Worm (Caenorhabditis elegans): ENCODE results near the gene F38A1.6.
A peak's percentile ranks its signal among the peaks of the same experiment; 100 is the strongest.

The F38A1.6 gene

DNA sequence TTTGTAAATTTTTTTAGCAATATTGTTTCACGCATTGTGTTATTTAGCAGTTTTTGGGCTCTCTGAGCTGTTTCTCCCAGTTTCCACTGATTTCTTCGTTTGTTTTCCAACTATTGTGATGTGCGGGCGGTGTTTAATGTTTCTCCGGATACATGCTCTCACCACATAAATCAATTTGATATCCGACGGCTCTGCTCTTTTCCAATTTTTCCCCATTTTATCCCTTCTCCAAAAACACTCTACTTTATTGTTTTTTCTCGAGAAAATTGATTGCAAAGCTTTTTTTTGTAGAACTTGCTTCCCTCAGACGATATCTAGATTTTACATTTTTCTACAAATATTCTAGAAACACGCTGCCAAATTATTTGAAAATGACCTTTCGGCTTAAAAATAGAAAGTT is 36.1 kb upstream of the F38A1.6 start:
- TF ChIP-seq ets-7 (tag; optimal IDR thresholded peaks at IDR 0.05) (no peak), F13C5.2 (tag; optimal IDR thresholded peaks at IDR 0.05) (no peak), tbx-11 (GFP tag; IDR thresholded peaks at IDR 0.05) (no peak), tbx-37 (GFP tag; conservative IDR thresholded peaks at IDR 0.05) (no peak), hmg-4 (GFP tag; optimal IDR thresholded peaks at IDR 0.05) (no peak), tra-4 (tag; optimal IDR thresholded peaks at IDR 0.05) (no peak), ceh-13 (GFP tag; optimal IDR thresholded peaks at IDR 0.05) (no peak), aly-1 (tag; optimal IDR thresholded peaks at IDR 0.05) (no peak), hnd-1 (tag; optimal IDR thresholded peaks at IDR 0.05) (no peak), sea-1 (GFP tag; conservative IDR thresholded peaks at IDR 0.05) (no peak), flt-1 (GFP tag; IDR thresholded peaks at IDR 0.05) (no peak), pes-1 (GFP tag; IDR thresholded peaks at IDR 0.05) (no peak), ceh-36 (tag; optimal IDR thresholded peaks at IDR 0.05) (no peak), hmbx-1 (tag; optimal IDR thresholded peaks at IDR 0.05) (no peak), scrt-1 (GFP tag; IDR thresholded peaks at IDR 0.05) (no peak)

DNA sequence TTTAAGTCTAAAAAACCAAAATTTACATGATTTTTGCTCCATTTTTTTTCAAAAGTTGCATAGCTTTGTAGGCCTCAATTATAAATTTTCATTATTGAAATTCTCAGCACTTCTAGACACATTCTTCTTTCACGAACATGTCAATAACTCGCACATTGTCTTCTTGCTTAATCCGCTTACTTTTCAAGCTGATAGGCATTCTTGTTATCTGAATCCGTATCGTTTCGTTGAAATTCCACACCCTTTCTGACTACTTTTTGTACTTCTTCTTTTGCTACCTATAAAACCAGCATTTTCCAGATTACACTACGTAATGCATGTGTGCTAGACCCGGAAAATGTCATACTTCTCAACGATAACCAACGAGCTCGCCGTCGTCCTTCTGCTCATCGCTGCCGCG is 35.4 kb upstream of the F38A1.6 start, which contains the start of gene W09G12.9:
TSS of gene W09G12.9 (plus strand) at position 301 of the 400 bp plus-strand sequence.
- TF ChIP-seq aly-1 (tag; optimal IDR thresholded peaks at IDR 0.05) = no peak
- no peak for TF ChIP-seq sea-1 (GFP tag; conservative IDR thresholded peaks at IDR 0.05)
- TF ChIP-seq ceh-36 (tag; optimal IDR thresholded peaks at IDR 0.05) = no peak
- no peak for TF ChIP-seq pes-1 (GFP tag; IDR thresholded peaks at IDR 0.05)
- TF ChIP-seq tbx-11 (GFP tag; IDR thresholded peaks at IDR 0.05) = no peak
- TF ChIP-seq tbx-37 (GFP tag; conservative IDR thresholded peaks at IDR 0.05) = no peak

DNA sequence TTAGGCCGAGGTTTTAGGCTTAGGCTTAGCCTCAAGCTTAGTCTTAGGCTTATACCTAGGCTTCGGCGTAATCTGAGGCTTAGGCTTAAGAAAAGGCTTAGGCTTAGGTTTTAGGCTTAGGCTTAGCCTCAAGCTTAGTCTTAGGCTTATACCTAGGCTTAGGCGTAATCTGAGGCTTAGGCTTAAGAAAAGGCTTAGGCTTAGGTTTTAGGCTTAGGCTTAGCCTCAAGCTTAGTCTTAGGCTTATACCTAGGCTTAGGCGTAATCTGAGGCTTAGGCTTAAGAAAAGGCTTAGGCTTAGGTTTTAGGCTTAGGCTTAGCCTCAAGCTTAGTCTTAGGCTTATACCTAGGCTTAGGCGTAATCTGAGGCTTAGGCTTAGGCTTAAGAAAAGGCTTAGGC is 34.4 kb upstream of the F38A1.6 start:
- TF ChIP-seq ceh-36 (tag; optimal IDR thresholded peaks at IDR 0.05) = peak; percentile 72

DNA sequence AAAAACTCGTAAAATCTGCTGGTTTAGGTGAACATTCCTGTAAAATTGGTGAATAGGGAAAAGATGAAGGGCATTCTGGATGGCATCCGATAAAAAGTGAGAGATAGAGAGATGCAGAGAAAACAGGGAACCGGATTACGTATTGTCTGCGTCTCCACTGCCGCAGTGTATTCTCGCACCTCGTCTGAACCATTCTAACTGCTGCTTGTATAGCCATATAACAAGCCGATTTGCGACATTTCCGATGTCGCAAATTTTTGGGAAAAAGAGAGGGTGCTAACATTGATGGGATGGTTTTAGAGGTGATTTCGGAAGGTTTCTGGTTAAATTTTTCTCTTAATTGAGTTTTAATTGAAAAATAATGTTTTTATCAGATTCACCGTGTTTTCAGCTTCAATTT is 30.5 kb upstream of the F38A1.6 start, which contains the start of gene W09G12.10:
TSS of gene W09G12.10 (minus strand) at position 121 of the 400 bp plus-strand sequence.
- TF ChIP-seq flt-1 (GFP tag; IDR thresholded peaks at IDR 0.05) (no peak), aly-1 (tag; optimal IDR thresholded peaks at IDR 0.05) (no peak), pes-1 (GFP tag; IDR thresholded peaks at IDR 0.05) (no peak), hmbx-1 (tag; optimal IDR thresholded peaks at IDR 0.05) (no peak), scrt-1 (GFP tag; IDR thresholded peaks at IDR 0.05) (no peak), tbx-11 (GFP tag; IDR thresholded peaks at IDR 0.05) (no peak), sea-1 (GFP tag; conservative IDR thresholded peaks at IDR 0.05) (no peak), ama-1 (optimal IDR thresholded peaks at IDR 0.05) (no peak), F13C5.2 (tag; optimal IDR thresholded peaks at IDR 0.05) (no peak), ceh-13 (GFP tag; optimal IDR thresholded peaks at IDR 0.05) (no peak), hmg-4 (GFP tag; optimal IDR thresholded peaks at IDR 0.05) (no peak), tbx-37 (GFP tag; conservative IDR thresholded peaks at IDR 0.05) (no peak), tra-4 (tag; optimal IDR thresholded peaks at IDR 0.05) (no peak)

DNA sequence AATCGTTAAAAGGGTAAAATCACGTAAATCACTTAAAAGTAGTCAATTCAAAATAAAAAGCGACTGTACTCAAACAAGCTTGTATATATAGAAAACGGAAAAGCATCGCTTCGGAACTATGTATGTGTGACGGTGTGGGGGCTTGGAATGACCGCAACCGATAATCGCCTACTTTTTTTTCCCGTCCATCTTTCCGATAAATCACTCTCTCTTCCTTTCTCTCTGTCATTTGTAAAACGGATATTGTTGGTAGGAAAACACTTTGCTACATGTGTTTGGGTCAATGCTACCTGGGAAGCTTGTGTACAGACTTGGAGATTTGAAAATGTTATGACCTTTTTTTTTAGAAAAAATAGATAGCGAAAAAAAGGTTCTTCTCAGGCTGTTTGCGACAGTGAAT is 26.9 kb upstream of the F38A1.6 start:
- TF ChIP-seq hmg-4 (GFP tag; optimal IDR thresholded peaks at IDR 0.05) (no peak), tbx-37 (GFP tag; conservative IDR thresholded peaks at IDR 0.05) (no peak), flt-1 (GFP tag; IDR thresholded peaks at IDR 0.05) (no peak), ets-7 (tag; optimal IDR thresholded peaks at IDR 0.05) (no peak), scrt-1 (GFP tag; IDR thresholded peaks at IDR 0.05) (no peak), F13C5.2 (tag; optimal IDR thresholded peaks at IDR 0.05) (no peak), ceh-13 (GFP tag; optimal IDR thresholded peaks at IDR 0.05) (no peak), hmbx-1 (tag; optimal IDR thresholded peaks at IDR 0.05) (no peak)

DNA sequence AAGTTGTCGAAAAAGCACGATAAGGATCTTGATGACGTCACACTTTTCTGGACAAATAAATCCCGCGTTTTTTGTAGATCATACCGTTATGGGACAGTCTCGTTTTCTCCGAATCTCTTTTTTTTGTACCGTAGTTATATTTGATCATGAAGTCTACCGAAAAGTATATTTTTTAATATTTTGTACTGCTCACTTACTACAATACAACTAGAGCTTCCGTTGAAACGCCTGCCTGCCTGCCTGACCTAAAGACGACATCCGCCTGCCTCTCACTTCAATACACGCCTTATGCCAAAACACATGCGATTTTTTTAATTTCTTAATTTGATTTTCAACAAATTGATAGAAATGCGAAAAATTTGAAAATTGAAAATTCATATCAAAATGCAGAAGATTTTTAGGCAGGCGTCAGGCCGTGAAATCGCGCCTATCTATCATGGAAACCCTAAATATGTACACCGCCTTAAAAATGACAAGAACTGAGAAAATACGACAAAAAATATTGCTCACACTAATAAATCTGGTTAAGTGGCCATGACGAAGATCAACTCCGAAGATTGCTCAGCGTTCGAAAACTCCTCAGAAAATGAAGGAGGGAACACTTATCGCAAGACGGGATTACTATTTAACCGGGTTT is 25.9 kb upstream of the F38A1.6 start, which contains the start of gene W09G12.8:
TSS of gene W09G12.8 (plus strand) at position 587 of the 637 bp plus-strand sequence.
- no peak for TF ChIP-seq ama-1 (optimal IDR thresholded peaks at IDR 0.05)
- TF ChIP-seq hmg-4 (GFP tag; optimal IDR thresholded peaks at IDR 0.05) = no peak
- no peak for TF ChIP-seq tbx-11 (GFP tag; IDR thresholded peaks at IDR 0.05)
- TF ChIP-seq ceh-13 (GFP tag; optimal IDR thresholded peaks at IDR 0.05) = no peak
- no peak for TF ChIP-seq ceh-36 (tag; optimal IDR thresholded peaks at IDR 0.05)
- TF ChIP-seq aly-1 (tag; optimal IDR thresholded peaks at IDR 0.05) = no peak
- no peak for TF ChIP-seq pes-1 (GFP tag; IDR thresholded peaks at IDR 0.05)
- TF ChIP-seq B0310.2 (tag; optimal IDR thresholded peaks at IDR 0.05) = no peak
- no peak for TF ChIP-seq hmbx-1 (tag; optimal IDR thresholded peaks at IDR 0.05)
- no peak for TF ChIP-seq scrt-1 (GFP tag; IDR thresholded peaks at IDR 0.05)
- TF ChIP-seq tra-4 (tag; optimal IDR thresholded peaks at IDR 0.05) = no peak
- no peak for TF ChIP-seq sea-1 (GFP tag; conservative IDR thresholded peaks at IDR 0.05)
- no peak for TF ChIP-seq hnd-1 (tag; optimal IDR thresholded peaks at IDR 0.05)
- no peak for TF ChIP-seq F13C5.2 (tag; optimal IDR thresholded peaks at IDR 0.05)
- TF ChIP-seq flt-1 (GFP tag; IDR thresholded peaks at IDR 0.05) = no peak
- no peak for TF ChIP-seq tbx-37 (GFP tag; conservative IDR thresholded peaks at IDR 0.05)
- no peak for TF ChIP-seq ets-7 (tag; optimal IDR thresholded peaks at IDR 0.05)

DNA sequence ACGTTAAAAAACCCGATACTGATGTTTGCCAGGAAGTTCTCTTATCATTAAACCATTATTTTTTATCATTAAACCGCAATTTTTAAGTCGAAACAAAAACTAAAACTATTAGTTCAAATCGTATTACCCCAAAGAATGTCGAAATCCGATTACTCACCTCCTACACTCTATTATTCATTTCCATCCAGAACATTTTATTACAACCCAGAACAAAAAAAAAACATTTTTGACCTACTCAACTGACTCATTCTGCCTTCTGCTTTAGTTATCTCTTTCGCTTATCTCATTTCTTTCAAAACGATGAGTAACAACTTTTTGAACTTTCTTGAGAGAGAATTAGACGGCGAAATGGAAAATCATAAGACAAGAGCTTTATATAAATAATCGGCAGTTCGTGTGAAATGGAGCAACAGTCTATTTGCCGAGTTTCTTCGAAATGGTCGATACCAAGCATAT is 23.0 kb upstream of the F38A1.6 start, which contains the start of gene W09G12.7:
TSS of gene W09G12.7 (plus strand) at position 406 of the 456 bp plus-strand sequence.
- TF ChIP-seq hmbx-1 (tag; optimal IDR thresholded peaks at IDR 0.05) = no peak
- TF ChIP-seq pes-1 (GFP tag; IDR thresholded peaks at IDR 0.05) = no peak
- TF ChIP-seq ets-7 (tag; optimal IDR thresholded peaks at IDR 0.05) = no peak
- TF ChIP-seq F13C5.2 (tag; optimal IDR thresholded peaks at IDR 0.05) = no peak
- TF ChIP-seq ama-1 (optimal IDR thresholded peaks at IDR 0.05) = no peak
- no peak for TF ChIP-seq scrt-1 (GFP tag; IDR thresholded peaks at IDR 0.05)
- TF ChIP-seq ceh-13 (GFP tag; optimal IDR thresholded peaks at IDR 0.05) = no peak
- no peak for TF ChIP-seq sea-1 (GFP tag; conservative IDR thresholded peaks at IDR 0.05)
- TF ChIP-seq hnd-1 (tag; optimal IDR thresholded peaks at IDR 0.05) = no peak
- TF ChIP-seq tra-4 (tag; optimal IDR thresholded peaks at IDR 0.05) = no peak
- no peak for TF ChIP-seq tbx-11 (GFP tag; IDR thresholded peaks at IDR 0.05)
- no peak for TF ChIP-seq aly-1 (tag; optimal IDR thresholded peaks at IDR 0.05)
- TF ChIP-seq B0310.2 (tag; optimal IDR thresholded peaks at IDR 0.05) = no peak
- TF ChIP-seq hmg-4 (GFP tag; optimal IDR thresholded peaks at IDR 0.05) = no peak
